Worm (Caenorhabditis elegans) whole organism, early embryonic: ENCODE measurements around the gene Y116A8A.6.

Experiments used
- B0310.2 ChIP-seq: sonication (generic microtip); optimal IDR thresholded peaks from 2 replicates; lab custom pipeline; 2016; ENCODE audit warnings: mild to moderate bottlenecking, missing genetic modification characterization, missing compliant biosample characterization
- F13C5.2 ChIP-seq: sonication (generic microtip); optimal IDR thresholded peaks from 2 replicates; lab custom pipeline; 2017; ENCODE audit warnings: mild to moderate bottlenecking, missing genetic modification characterization, inconsistent platforms, missing compliant biosample characterization
- aly-1 ChIP-seq: sonication (generic microtip); optimal IDR thresholded peaks from 2 replicates; lab custom pipeline; 2016; ENCODE audit warnings: missing genetic modification characterization, missing compliant biosample characterization
- ama-1 ChIP-seq: fragments of 150-350 bp; optimal IDR thresholded peaks from 2 replicates; lab custom pipeline; 2014
- ceh-13 ChIP-seq: fragments of 200-800 bp; sonication (Bioruptor generic); optimal IDR thresholded peaks from 2 replicates; lab custom pipeline; 2018; ENCODE audit warnings: mild to moderate bottlenecking, missing genetic modification characterization, missing compliant biosample characterization
- ceh-36 ChIP-seq: sonication (generic microtip); optimal IDR thresholded peaks from 2 replicates; lab custom pipeline; 2016; ENCODE audit warnings: missing genetic modification characterization, inconsistent platforms, missing compliant biosample characterization
- ets-7 ChIP-seq: sonication (generic microtip); optimal IDR thresholded peaks from 2 replicates; lab custom pipeline; 2016; ENCODE audit warnings: missing genotype, missing genetic modification characterization, missing compliant biosample characterization
- flt-1 ChIP-seq: fragments of 200-800 bp; sonication (Bioruptor generic); IDR thresholded peaks from 2 replicates; pipeline ENCODE4 v1.3.6; 2022; ENCODE audit warnings: missing genetic modification characterization, missing compliant biosample characterization
- hmbx-1 ChIP-seq: sonication (generic microtip); optimal IDR thresholded peaks from 2 replicates; lab custom pipeline; 2016; ENCODE audit warnings: mild to moderate bottlenecking, missing genetic modification characterization, missing compliant biosample characterization
- hmg-4 ChIP-seq: fragments of 200-800 bp; sonication (Bioruptor generic); optimal IDR thresholded peaks from 2 replicates; lab custom pipeline; 2018; ENCODE audit warnings: mild to moderate bottlenecking, missing genetic modification characterization, missing compliant biosample characterization
- hnd-1 ChIP-seq: sonication (generic microtip); optimal IDR thresholded peaks from 2 replicates; lab custom pipeline; 2016; ENCODE audit warnings: missing genetic modification characterization, missing compliant biosample characterization
- pes-1 ChIP-seq: fragments of 200-800 bp; sonication (Bioruptor generic); IDR thresholded peaks from 2 replicates; pipeline ENCODE4 v1.3.6; 2022; ENCODE audit warnings: missing genetic modification reagents, missing genetic modification characterization, missing compliant biosample characterization
- scrt-1 ChIP-seq: fragments of 200-800 bp; sonication (Bioruptor generic); IDR thresholded peaks from 2 replicates; pipeline ENCODE4 v1.3.6; 2022; ENCODE audit warnings: missing genetic modification characterization, missing compliant biosample characterization
- sea-1 ChIP-seq: fragments of 200-800 bp; sonication (Bioruptor generic); conservative IDR thresholded peaks from 2 replicates; pipeline ENCODE4 v1.3.6; 2022; ENCODE audit warnings: missing genetic modification characterization, missing compliant biosample characterization
- tbx-11 ChIP-seq: fragments of 200-800 bp; sonication (Bioruptor generic); IDR thresholded peaks from 2 replicates; pipeline ENCODE4 v1.3.6; 2022; ENCODE audit warnings: missing genetic modification characterization, missing compliant biosample characterization
- tbx-37 ChIP-seq: fragments of 200-800 bp; sonication (Bioruptor generic); conservative IDR thresholded peaks from 2 replicates; pipeline ENCODE4 v1.3.6; 2022; ENCODE audit warnings: missing genetic modification reagents, missing genetic modification characterization, missing compliant biosample characterization
- tra-4 ChIP-seq: sonication (generic microtip); optimal IDR thresholded peaks from 2 replicates; lab custom pipeline; 2017; ENCODE audit warnings: missing genetic modification characterization, missing compliant biosample characterization

Y116A8A.6 gene

ce11 chrIV:16812116-16812515, 16.5 kb downstream of the Y116A8A.6 start:
- TF ChIP-seq ets-7 (no peak), sea-1 (no peak), hmbx-1 (tag; lab: Kevin White, UChicago) (no peak), ceh-36 (tag; lab: Kevin White, UChicago) (no peak), scrt-1 (GFP tag; lab: Robert Waterston, UW) (no peak), pes-1 (GFP tag; lab: Robert Waterston, UW) (no peak), hmg-4 (GFP tag; lab: Kevin White, UChicago) (no peak), hnd-1 (tag; lab: Kevin White, UChicago) (no peak), tbx-11 (GFP tag; lab: Robert Waterston, UW) (no peak), F13C5.2 (tag; lab: Kevin White, UChicago) (no peak), tbx-37 (no peak), ceh-13 (no peak), flt-1 (GFP tag; lab: Robert Waterston, UW) (no peak), ama-1 (no peak), tra-4 (tag; lab: Kevin White, UChicago) (no peak), B0310.2 (tag; lab: Kevin White, UChicago) (no peak), aly-1 (tag; lab: Kevin White, UChicago) (no peak)

ce11 chrIV:16806352-16806751, 22.2 kb downstream of the Y116A8A.6 start, which contains the start of gene clec-193:
Gene clec-193, minus strand, starts transcription at chrIV:16806452.
- TF ChIP-seq ama-1 (no peak), F13C5.2 (tag; lab: Kevin White, UChicago) (no peak), flt-1 (GFP tag; lab: Robert Waterston, UW) (no peak), ets-7 (no peak)

DNA sequence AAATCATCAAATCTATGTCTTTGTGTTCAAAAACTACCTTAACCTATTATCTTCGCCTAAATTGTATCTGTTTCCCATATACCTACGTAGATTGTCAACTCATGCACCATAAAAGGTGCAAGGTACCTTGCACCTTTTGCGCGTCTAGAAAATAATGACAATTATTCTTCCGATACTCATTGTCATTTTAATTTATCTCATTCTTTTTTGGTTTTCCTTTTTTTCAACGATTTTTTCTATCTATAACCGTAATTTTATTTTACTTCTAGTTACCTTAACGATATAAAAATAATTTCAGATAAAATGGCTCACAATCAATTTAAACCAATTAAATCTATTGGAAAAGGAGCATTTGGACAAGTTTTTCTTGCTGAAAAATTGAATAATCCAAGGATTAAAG, 41.6 kb downstream of the Y116A8A.6 start, which contains the start of gene Y43D4A.6:
Y43D4A.6 (plus strand) TSS at position 301 of the 400 bp plus-strand sequence.
- TF ChIP-seq scrt-1 (GFP tag; lab: Robert Waterston, UW) (no peak), aly-1 (tag; lab: Kevin White, UChicago) (no peak), tra-4 (tag; lab: Kevin White, UChicago) (no peak), B0310.2 (tag; lab: Kevin White, UChicago) (no peak), pes-1 (GFP tag; lab: Robert Waterston, UW) (no peak), F13C5.2 (tag; lab: Kevin White, UChicago) (no peak), tbx-11 (GFP tag; lab: Robert Waterston, UW) (no peak), ceh-36 (tag; lab: Kevin White, UChicago) (no peak), ets-7 (no peak), ama-1 (no peak), sea-1 (no peak), hnd-1 (tag; lab: Kevin White, UChicago) (no peak), flt-1 (GFP tag; lab: Robert Waterston, UW) (no peak), hmbx-1 (tag; lab: Kevin White, UChicago) (no peak), tbx-37 (no peak), ceh-13 (no peak), hmg-4 (GFP tag; lab: Kevin White, UChicago) (no peak)

DNA sequence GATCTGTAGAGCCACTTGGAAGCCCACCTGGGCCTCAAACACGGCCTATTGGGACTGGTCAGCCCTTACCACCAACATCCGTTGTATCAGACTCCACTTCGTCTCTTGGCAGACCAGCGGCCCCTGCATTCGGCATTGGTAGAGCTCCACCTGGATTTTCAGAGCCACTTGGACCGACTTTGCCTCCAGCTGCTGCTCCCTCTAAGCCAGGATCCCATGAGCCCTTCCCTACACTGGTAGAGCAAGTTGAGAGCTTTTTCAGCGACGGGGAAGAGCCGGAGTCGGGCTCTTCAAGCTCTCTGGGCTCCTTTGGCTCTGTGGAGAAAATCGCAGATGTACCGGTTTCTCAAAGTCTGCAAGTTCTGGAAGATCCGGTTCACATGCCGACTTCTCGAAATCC, 50.0 kb downstream of the Y116A8A.6 start:
- no peak for TF ChIP-seq hnd-1 (tag; lab: Kevin White, UChicago)
- TF ChIP-seq hmbx-1 (tag; lab: Kevin White, UChicago), result no peak
- no peak for TF ChIP-seq aly-1 (tag; lab: Kevin White, UChicago)
- TF ChIP-seq tra-4 (tag; lab: Kevin White, UChicago), result no peak

- TF ChIP-seq ama-1, result no peak
- no peak for TF ChIP-seq flt-1 (GFP tag; lab: Robert Waterston, UW)
- TF ChIP-seq tbx-11 (GFP tag; lab: Robert Waterston, UW), result no peak
- no peak for TF ChIP-seq ceh-13
- no peak for TF ChIP-seq hmbx-1 (tag; lab: Kevin White, UChicago)
- no peak for TF ChIP-seq scrt-1 (GFP tag; lab: Robert Waterston, UW)
- TF ChIP-seq ceh-36 (tag; lab: Kevin White, UChicago), result no peak
- no peak for TF ChIP-seq hmg-4 (GFP tag; lab: Kevin White, UChicago)
- TF ChIP-seq aly-1 (tag; lab: Kevin White, UChicago), result no peak
- TF ChIP-seq F13C5.2 (tag; lab: Kevin White, UChicago), result no peak
- no peak for TF ChIP-seq tra-4 (tag; lab: Kevin White, UChicago)
- no peak for TF ChIP-seq pes-1 (GFP tag; lab: Robert Waterston, UW)
- TF ChIP-seq ets-7, result no peak
- no peak for TF ChIP-seq sea-1
- TF ChIP-seq B0310.2 (tag; lab: Kevin White, UChicago), result no peak
- TF ChIP-seq hnd-1 (tag; lab: Kevin White, UChicago), result no peak
Measured at ce11 chrIV:16777758-16778157, 50.8 kb downstream of the Y116A8A.6 start.

ce11 chrIV:16776915-16777314, 51.7 kb downstream of the Y116A8A.6 start:
- TF ChIP-seq aly-1 (tag; lab: Kevin White, UChicago), result no peak
- TF ChIP-seq hnd-1 (tag; lab: Kevin White, UChicago), result no peak
- TF ChIP-seq tbx-37, result no peak
- TF ChIP-seq flt-1 (GFP tag; lab: Robert Waterston, UW), result no peak
